Worm (Caenorhabditis elegans) whole organism, midembryonic: ENCODE measurements around the gene clec-225.

Source experiments
- flt-1 ChIP-seq: fragments of 200-800 bp; sonication (Bioruptor generic); IDR thresholded peaks from 2 replicates; pipeline ENCODE4 v1.3.6; 2022; ENCODE audit warnings: missing genetic modification characterization, missing compliant biosample characterization
- tab-1 ChIP-seq: fragments of 200-800 bp; sonication (Bioruptor generic); IDR thresholded peaks from 2 replicates; pipeline ENCODE4 v1.3.6; 2022; ENCODE audit warnings: missing genetic modification characterization, missing compliant biosample characterization

DNA sequence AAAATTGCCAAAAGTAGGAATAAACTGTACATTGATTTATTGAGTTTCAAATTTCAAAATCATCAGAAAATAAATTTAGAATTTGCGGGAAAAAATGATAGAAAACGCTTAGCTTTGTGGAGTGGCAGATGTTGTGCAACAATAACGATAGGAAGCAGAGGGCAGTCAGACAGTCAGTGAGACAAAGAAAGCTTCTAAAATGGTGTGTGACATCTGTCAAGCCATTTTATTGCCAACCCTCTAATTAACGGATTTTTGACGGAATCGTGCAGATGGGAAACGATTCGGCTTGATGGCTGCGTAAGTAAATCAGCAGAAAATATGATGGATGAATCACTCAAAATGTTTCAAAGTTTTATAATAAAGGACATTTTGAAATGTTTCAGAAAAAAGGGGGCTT is 14.6 kb downstream of the clec-225 start, which contains the start of gene max-1:
- TF ChIP-seq tab-1 (no peak), flt-1 (GFP tag; lab: Robert Waterston, UW) (no peak)
